Worm (Caenorhabditis elegans): ENCODE data around the gene srx-1.

Gene srx-1

ce11 chrV:9013765-9014164 lies 10.3 kb downstream of the srx-1 start, which contains the start of gene srh-201:
Gene srh-201, minus strand, starts transcription at chrV:9013865.
- no peak for TF ChIP-seq unc-62 (GFP tag; optimal IDR thresholded peaks at IDR 0.05 in 1 of 2)
- TF ChIP-seq unc-62 (tag; optimal IDR thresholded peaks at IDR 0.05), result no peak
- TF ChIP-seq dve-1 (tag; optimal IDR thresholded peaks at IDR 0.05; ENCODE audit: insufficient read depth), result no peak
- no peak for TF ChIP-seq lin-39 (tag; optimal IDR thresholded peaks at IDR 0.05)
- TF ChIP-seq skn-1 (tag; optimal IDR thresholded peaks at IDR 0.05), result no peak
- no peak for TF ChIP-seq D1046.2 (GFP tag; IDR thresholded peaks at IDR 0.05)
- TF ChIP-seq ztf-11 (tag; optimal IDR thresholded peaks at IDR 0.05), result no peak
- TF ChIP-seq unc-130 (GFP tag; optimal IDR thresholded peaks at IDR 0.05), result no peak
- no peak for TF ChIP-seq zip-2 (tag; optimal IDR thresholded peaks at IDR 0.05)
- TF ChIP-seq madf-5 (GFP tag; IDR thresholded peaks at IDR 0.05), result no peak

ce11 chrV:9015540-9015939 lies 12.1 kb downstream of the srx-1 start, which contains the start of gene srt-18:
Gene srt-18, minus strand, starts transcription at chrV:9015640.
- TF ChIP-seq spr-1 (tag; optimal IDR thresholded peaks at IDR 0.05), result no peak
- no peak for TF ChIP-seq egl-43 (GFP tag; IDR thresholded peaks at IDR 0.05)
- no peak for TF ChIP-seq nhr-41 (GFP tag; IDR thresholded peaks at IDR 0.05)
- no peak for TF ChIP-seq attf-4 (tag; optimal IDR thresholded peaks at IDR 0.05)
- no peak for TF ChIP-seq dmd-8 (GFP tag; IDR thresholded peaks at IDR 0.05)
- TF ChIP-seq madf-9 (GFP tag; conservative IDR thresholded peaks at IDR 0.05), result no peak

- TF ChIP-seq fkh-10 (GFP tag; optimal IDR thresholded peaks at IDR 0.05), result no peak
- TF ChIP-seq lin-38 (GFP tag; IDR thresholded peaks at IDR 0.05), result no peak
- no peak for TF ChIP-seq egl-27 (tag; optimal IDR thresholded peaks at IDR 0.05)
- TF ChIP-seq lin-13 (GFP tag; optimal IDR thresholded peaks at IDR 0.05), result no peak
- TF ChIP-seq pqm-1 (tag; optimal IDR thresholded peaks at IDR 0.05), result no peak
- TF ChIP-seq zip-2 (tag; optimal IDR thresholded peaks at IDR 0.05), result no peak
These were observed 13.0 kb downstream of the srx-1 start, which contains the start of gene oac-40 for ce11 chrV:9016479-9016878. Gene oac-40, plus strand, starts transcription at chrV:9016779.

- TF ChIP-seq unc-62 (GFP tag; optimal IDR thresholded peaks at IDR 0.05 in 1 of 2), result peak in 1 of 2 experiments; percentile 97
- no peak for TF ChIP-seq unc-62 (tag; optimal IDR thresholded peaks at IDR 0.05)
- TF ChIP-seq nhr-10 (tag; optimal IDR thresholded peaks at IDR 0.05), result no peak
These were observed 15.4 kb downstream of the srx-1 start for ce11 chrV:9018871-9019270.

ce11 chrV:9022078-9022477 lies 18.6 kb downstream of the srx-1 start, which contains the start of gene oac-41:
Gene oac-41, minus strand, starts transcription at chrV:9022178.
- TF ChIP-seq ceh-82 (tag; optimal IDR thresholded peaks at IDR 0.05) (no peak), zfp-3 (GFP tag; conservative IDR thresholded peaks at IDR 0.05) (no peak), nhr-111 (GFP tag; optimal IDR thresholded peaks at IDR 0.05) (no peak), zag-1 (tag; optimal IDR thresholded peaks at IDR 0.05) (no peak), snpc-4 (tag; optimal IDR thresholded peaks at IDR 0.05) (no peak), aly-2 (tag; optimal IDR thresholded peaks at IDR 0.05) (no peak), ama-1 (optimal IDR thresholded peaks at IDR 0.05) (no peak), lin-13 (GFP tag; optimal IDR thresholded peaks at IDR 0.05) (no peak), snpc-1.2 (GFP tag; IDR thresholded peaks at IDR 0.05) (no peak), hlh-11 (tag; optimal IDR thresholded peaks at IDR 0.05) (no peak), zip-2 (tag; optimal IDR thresholded peaks at IDR 0.05) (no peak), tra-1 (GFP tag; IDR thresholded peaks at IDR 0.05) (no peak)

ce11 chrV:9024713-9025112 lies 21.2 kb downstream of the srx-1 start, which contains the start of gene bus-1:
Gene bus-1, minus strand, starts transcription at chrV:9024813.
- TF ChIP-seq unc-62 (GFP tag; optimal IDR thresholded peaks at IDR 0.05 in 1 of 2) (peak in 1 of 2 experiments; percentile 58), unc-62 (tag; optimal IDR thresholded peaks at IDR 0.05) (no peak), snpc-1.2 (GFP tag; IDR thresholded peaks at IDR 0.05) (no peak)
